Worm (Caenorhabditis elegans) whole organism, L4 larva: ENCODE measurements around the gene fbxb-76.

Source experiments
- F37D6.2 ChIP-seq: sonication (generic microtip); optimal IDR thresholded peaks from 2 replicates; lab custom pipeline; 2016; ENCODE audit warnings: mild to moderate bottlenecking, missing genetic modification characterization, missing compliant biosample characterization
- F49E8.2 ChIP-seq: sonication (generic microtip); optimal IDR thresholded peaks from 2 replicates; lab custom pipeline; 2016; ENCODE audit warnings: missing compliant biosample characterization, mild to moderate bottlenecking, missing genetic modification characterization, borderline replicate concordance
- T20F7.1 ChIP-seq: fragments of 200-800 bp; sonication (Bioruptor generic); optimal IDR thresholded peaks from 2 replicates; lab custom pipeline; 2018; ENCODE audit warnings: mild to moderate bottlenecking, missing genetic modification characterization, missing compliant biosample characterization
- arid-1 ChIP-seq: fragments of 200-800 bp; sonication (Bioruptor generic); conservative IDR thresholded peaks from 2 replicates; pipeline ENCODE4 v1.3.6; 2022; ENCODE audit warnings: missing genetic modification reagents, missing genetic modification characterization, missing compliant biosample characterization
- ceh-20 ChIP-seq: fragments of 200-800 bp; sonication (Bioruptor generic); IDR thresholded peaks from 2 replicates; pipeline ENCODE4 v1.3.6; 2022; ENCODE audit warnings: missing genetic modification reagents, missing genetic modification characterization, missing compliant biosample characterization
- ces-1 ChIP-seq: fragments of 150-350 bp; sonication (generic microtip); optimal IDR thresholded peaks from 4 replicates; lab custom pipeline; 2014; ENCODE audit warnings: missing biosample characterization, missing genetic modification reagents, missing genetic modification characterization
- cey-2 ChIP-seq: sonication (generic microtip); optimal IDR thresholded peaks from 3 replicates; lab custom pipeline; 2017; ENCODE audit warnings: missing genetic modification characterization, mild to moderate bottlenecking, missing compliant biosample characterization, antibody characterized with exemption, borderline replicate concordance; ENCODE audit not compliant: insufficient read depth
- ctbp-1 ChIP-seq: fragments of 200-800 bp; sonication (Bioruptor generic); IDR thresholded peaks from 2 replicates; pipeline ENCODE4 v1.3.6; 2022; ENCODE audit warnings: missing genetic modification reagents, missing genetic modification characterization, missing compliant biosample characterization
- daf-16 ChIP-seq, 3 experiments: sonication (generic microtip); optimal IDR thresholded peaks; 2 replicates each; lab custom pipeline; 2016 to 2017; ENCODE audit warnings: missing genetic modification characterization in 3 of 3, missing genetic modification reagents in 3 of 3, mild to moderate bottlenecking in 2 of 3, missing compliant biosample characterization in 2 of 3, missing biosample characterization in 1 of 3, moderate library complexity in 1 of 3
- daf-19 ChIP-seq: fragments of 200-800 bp; sonication (Bioruptor generic); conservative IDR thresholded peaks from 2 replicates; pipeline ENCODE4 v1.3.6; 2022; ENCODE audit warnings: missing genetic modification characterization, missing compliant biosample characterization
- dmd-8 ChIP-seq: fragments of 200-800 bp; sonication (Bioruptor generic); IDR thresholded peaks from 2 replicates; pipeline ENCODE4 v1.3.6; 2022; ENCODE audit warnings: missing genetic modification characterization, missing compliant biosample characterization
- hif-1 ChIP-seq, 2 experiments: sonication (generic microtip); optimal IDR thresholded peaks; 2 replicates each; lab custom pipeline; 2016 to 2017; ENCODE audit warnings: missing compliant biosample characterization in 2 of 2, missing genetic modification characterization in 2 of 2, missing genetic modification reagents in 2 of 2, missing genotype in 2 of 2, mild to moderate bottlenecking in 1 of 2
- hlh-11 ChIP-seq: fragments of 200-800 bp; sonication (Bioruptor generic); optimal IDR thresholded peaks from 2 replicates; lab custom pipeline; 2018; ENCODE audit warnings: mild to moderate bottlenecking, missing genetic modification characterization, missing compliant biosample characterization
- hlh-30 ChIP-seq: sonication (generic microtip); optimal IDR thresholded peaks from 2 replicates; lab custom pipeline; 2017; ENCODE audit warnings: antibody characterized with exemption, mild to moderate bottlenecking, missing genetic modification characterization, missing compliant biosample characterization; ENCODE audit not compliant: insufficient read depth
- hmg-1.1 ChIP-seq: fragments of 200-800 bp; sonication (Bioruptor generic); IDR thresholded peaks from 2 replicates; pipeline ENCODE4 v1.3.6; 2022; ENCODE audit warnings: missing genetic modification reagents, missing genetic modification characterization, missing compliant biosample characterization
- jun-1 ChIP-seq: fragments of 150-350 bp; optimal IDR thresholded peaks from 2 replicates; lab custom pipeline; 2014; ENCODE audit warnings: missing biosample characterization, missing genetic modification reagents, missing genetic modification characterization
- lim-7 ChIP-seq: fragments of 200-800 bp; sonication (Bioruptor generic); IDR thresholded peaks from 2 replicates; pipeline ENCODE4 v1.3.6; 2022; ENCODE audit warnings: missing genetic modification characterization, missing compliant biosample characterization
- lin-13 ChIP-seq: fragments of 150-350 bp; optimal IDR thresholded peaks from 2 replicates; lab custom pipeline; 2014; ENCODE audit warnings: missing biosample characterization, missing genetic modification reagents, missing genetic modification characterization
- lin-15B ChIP-seq: fragments of 150-350 bp; sonication (generic microtip); optimal IDR thresholded peaks from 3 replicates; lab custom pipeline; 2014; ENCODE audit warnings: missing biosample characterization, missing genetic modification characterization
- lin-29 ChIP-seq: fragments of 200-800 bp; sonication (Bioruptor generic); IDR thresholded peaks from 2 replicates; pipeline ENCODE4 v1.3.6; 2022; ENCODE audit warnings: missing genetic modification reagents, missing genetic modification characterization, missing compliant biosample characterization
- lsy-2 ChIP-seq, 2 experiments: fragments of 150-350 bp in 1 of 2; sonication (generic microtip) in 1 of 2; optimal IDR thresholded peaks; 2 replicates each; lab custom pipeline; 2014 to 2017; ENCODE audit warnings: missing biosample characterization in 2 of 2, missing genetic modification characterization in 2 of 2
- madf-5 ChIP-seq, 2 experiments: fragments of 200-800 bp; sonication (Bioruptor generic); IDR thresholded peaks; 2 replicates each; pipeline ENCODE4 v1.3.6; 2022; ENCODE audit warnings: missing compliant biosample characterization in 2 of 2, missing genetic modification characterization in 2 of 2
- mdl-1 ChIP-seq, 2 experiments: fragments of 150-350 bp in 1 of 2; sonication (generic microtip) in 1 of 2; optimal IDR thresholded peaks; 2 replicates each; lab custom pipeline; 2014 to 2017; ENCODE audit warnings: missing biosample characterization in 2 of 2, missing genetic modification characterization in 2 of 2
- mep-1 ChIP-seq: fragments of 150-350 bp; sonication (generic microtip); optimal IDR thresholded peaks from 3 replicates; lab custom pipeline; 2014; ENCODE audit warnings: missing biosample characterization, missing genetic modification characterization
- mes-2 ChIP-seq: sonication (generic microtip); optimal IDR thresholded peaks from 2 replicates; lab custom pipeline; 2016; ENCODE audit warnings: missing genotype, mild to moderate bottlenecking, missing genetic modification characterization, missing compliant biosample characterization; ENCODE audit not compliant: poor library complexity, severe bottlenecking
- mxl-3 ChIP-seq: fragments of 200-800 bp; sonication (Bioruptor generic); optimal IDR thresholded peaks from 2 replicates; lab custom pipeline; 2018; ENCODE audit warnings: mild to moderate bottlenecking, missing genetic modification characterization, missing compliant biosample characterization
- nhr-102 ChIP-seq: sonication (generic microtip); optimal IDR thresholded peaks from 2 replicates; lab custom pipeline; 2016; ENCODE audit warnings: mild to moderate bottlenecking, missing genetic modification characterization, moderate library complexity, missing compliant biosample characterization
- nhr-48 ChIP-seq: sonication (generic microtip); optimal IDR thresholded peaks from 2 replicates; lab custom pipeline; 2016; ENCODE audit warnings: mild to moderate bottlenecking, missing genetic modification characterization, missing compliant biosample characterization
- nhr-6 ChIP-seq: fragments of 150-350 bp; optimal IDR thresholded peaks from 2 replicates; lab custom pipeline; 2014; ENCODE audit warnings: missing biosample characterization, missing genetic modification characterization
- nhr-77 ChIP-seq: fragments of 150-350 bp; optimal IDR thresholded peaks from 2 replicates; lab custom pipeline; 2014; ENCODE audit warnings: missing biosample characterization, missing genetic modification characterization
- rbr-2 ChIP-seq: sonication (generic microtip); optimal IDR thresholded peaks from 2 replicates; lab custom pipeline; 2016; ENCODE audit warnings: missing genotype, missing genetic modification characterization, missing compliant biosample characterization
- sdz-12 ChIP-seq: fragments of 200-800 bp; sonication (Bioruptor generic); optimal IDR thresholded peaks from 2 replicates; lab custom pipeline; 2018; ENCODE audit warnings: mild to moderate bottlenecking, missing genetic modification characterization, missing compliant biosample characterization
- unc-39 ChIP-seq: sonication (generic microtip); optimal IDR thresholded peaks from 2 replicates; lab custom pipeline; 2017; ENCODE audit warnings: missing biosample characterization, missing genetic modification characterization
- zag-1 ChIP-seq: fragments of 150-350 bp; optimal IDR thresholded peaks from 2 replicates; lab custom pipeline; 2014; ENCODE audit warnings: missing biosample characterization, missing genetic modification characterization
- zip-11 ChIP-seq: fragments of 200-800 bp; sonication (Bioruptor generic); IDR thresholded peaks from 2 replicates; pipeline ENCODE4 v1.3.6; 2022; ENCODE audit warnings: missing genetic modification characterization, missing compliant biosample characterization
- zip-2 ChIP-seq: fragments of 150-350 bp; optimal IDR thresholded peaks from 2 replicates; lab custom pipeline; 2014; ENCODE audit warnings: missing biosample characterization, missing genetic modification characterization
- ztf-11 ChIP-seq: fragments of 150-350 bp; optimal IDR thresholded peaks from 2 replicates; lab custom pipeline; 2014; ENCODE audit warnings: missing biosample characterization, missing genetic modification characterization

The fbxb-76 gene

ce11 chrIV:11349747-11350146 lies 29.4 kb downstream of the fbxb-76 start:
- TF ChIP-seq cey-2 (tag; lab: Kevin White, UChicago) (no peak), lsy-2 (tag; optimal IDR thresholded peaks at IDR 0.05; lab: Kevin White, UChicago) (peak in 1 of 2 experiments; percentile 58), ceh-20 (GFP tag; lab: Robert Waterston, UW) (peak; percentile 67), nhr-6 (tag; lab: Kevin White, UChicago) (no peak), mes-2 (tag; lab: Kevin White, UChicago) (no peak), jun-1 (tag; lab: Kevin White, UChicago) (no peak), hmg-1.1 (GFP tag; lab: Robert Waterston, UW) (0 out of 2 replicates have a peak, but pooled peaks have one; percentile 24), hlh-30 (tag; lab: Kevin White, UChicago) (peak; percentile 72), mdl-1 (tag; optimal IDR thresholded peaks at IDR 0.05; lab: Kevin White, UChicago) (peak in 1 of 2 experiments; percentile 49), arid-1 (GFP tag; lab: Robert Waterston, UW) (no peak), zip-11 (GFP tag; lab: Robert Waterston, UW) (no peak), F49E8.2 (tag; lab: Kevin White, UChicago) (no peak), hlh-11 (tag; lab: Kevin White, UChicago) (no peak), rbr-2 (tag; lab: Kevin White, UChicago) (peak; percentile 20), T20F7.1 (no peak), mep-1 (tag; lab: Kevin White, UChicago) (peak; percentile 45), ctbp-1 (GFP tag; lab: Robert Waterston, UW) (0 out of 2 replicates have a peak, but pooled peaks have one; percentile 33)

ce11 chrIV:11348822-11349221 lies 30.3 kb downstream of the fbxb-76 start:
- no peak for TF ChIP-seq hlh-30 (tag; lab: Kevin White, UChicago)
- TF ChIP-seq hmg-1.1 (GFP tag; lab: Robert Waterston, UW) = 0 out of 2 replicates have a peak, but pooled peaks have one; percentile 25
- TF ChIP-seq madf-5 (GFP tag; IDR thresholded peaks at IDR 0.05; lab: Robert Waterston, UW) = no peak
- TF ChIP-seq unc-39 (tag; lab: Kevin White, UChicago) = no peak
- TF ChIP-seq daf-19 (GFP tag; lab: Robert Waterston, UW) = no peak
- no peak for TF ChIP-seq nhr-102 (tag; lab: Kevin White, UChicago)
- TF ChIP-seq lim-7 = no peak
- TF ChIP-seq ctbp-1 (GFP tag; lab: Robert Waterston, UW) = no peak
- no peak for TF ChIP-seq lin-15B (tag; lab: Kevin White, UChicago)
- no peak for TF ChIP-seq ces-1
- no peak for TF ChIP-seq ztf-11 (tag; lab: Kevin White, UChicago)
- no peak for TF ChIP-seq zip-11 (GFP tag; lab: Robert Waterston, UW)
- TF ChIP-seq lin-13 (GFP tag; lab: Kevin White, UChicago) = no peak
- no peak for TF ChIP-seq dmd-8 (GFP tag; lab: Robert Waterston, UW)
- TF ChIP-seq mes-2 (tag; lab: Kevin White, UChicago) = no peak
- no peak for TF ChIP-seq zip-2 (tag; lab: Kevin White, UChicago)
- no peak for TF ChIP-seq zag-1 (tag; lab: Kevin White, UChicago)
- TF ChIP-seq lin-29 = no peak
- no peak for TF ChIP-seq nhr-48 (tag; lab: Kevin White, UChicago)
- no peak for TF ChIP-seq sdz-12
- no peak for TF ChIP-seq jun-1 (tag; lab: Kevin White, UChicago)
- TF ChIP-seq F37D6.2 (tag; lab: Kevin White, UChicago) = no peak
- TF ChIP-seq hif-1 (tag; optimal IDR thresholded peaks at IDR 0.05; lab: Kevin White, UChicago) = peak in 1 of 2 experiments; percentile 51
- TF ChIP-seq F49E8.2 (tag; lab: Kevin White, UChicago) = no peak
- peak in 1 of 2 experiments; percentile 27 for TF ChIP-seq lsy-2 (tag; optimal IDR thresholded peaks at IDR 0.05; lab: Kevin White, UChicago)
- TF ChIP-seq hlh-11 (tag; lab: Kevin White, UChicago) = no peak
- peak in 1 of 2 experiments; percentile 31 for TF ChIP-seq daf-16 (GFP tag; optimal IDR thresholded peaks at IDR 0.05; lab: Kevin White, UChicago)
- TF ChIP-seq daf-16 (tag; optimal IDR thresholded peaks at IDR 0.05; lab: Kevin White, UChicago) = no peak
- no peak for TF ChIP-seq nhr-77 (tag; lab: Kevin White, UChicago)
- no peak for TF ChIP-seq mxl-3 (GFP tag; lab: Kevin White, UChicago)
